Worm (Caenorhabditis elegans): ENCODE results near the gene tag-281.
"Not testable (repeated sequence)": the region's sequence is repeated elsewhere in the genome, so short reads cannot be mapped to it uniquely, and the experiment has no call there.

tag-281 gene

ce11 chrII:12441164-12441563 is 18.4 kb upstream of the tag-281 start, which contains the start of gene Y57A10C.10:
Gene Y57A10C.10, minus strand, starts transcription at chrII:12441264.
- TF ChIP-seq crh-2, alr-1, elt-1 (tag; optimal IDR thresholded peaks at IDR 0.05): not testable (repeated sequence)

- TF ChIP-seq nhr-12 (tag; optimal IDR thresholded peaks at IDR 0.05), result no peak
- TF ChIP-seq elt-1 (tag; optimal IDR thresholded peaks at IDR 0.05), result no peak
- no peak for TF ChIP-seq sma-3 (GFP tag; optimal IDR thresholded peaks at IDR 0.05)
- TF ChIP-seq alr-1 (tag; optimal IDR thresholded peaks at IDR 0.05), result no peak
- TF ChIP-seq nhr-21 (tag; optimal IDR thresholded peaks at IDR 0.05), result no peak
- no peak for TF ChIP-seq ZK546.5 (tag; optimal IDR thresholded peaks at IDR 0.05)
- TF ChIP-seq nhr-77 (tag; optimal IDR thresholded peaks at IDR 0.05), result no peak
- TF ChIP-seq ama-1 (optimal IDR thresholded peaks at IDR 0.05), result no peak
- TF ChIP-seq lin-13 (GFP tag; optimal IDR thresholded peaks at IDR 0.05), result no peak
- no peak for TF ChIP-seq skn-1 (tag; optimal IDR thresholded peaks at IDR 0.05)
Measured at ce11 chrII:12444679-12445376, 14.7 kb upstream of the tag-281 start, which contains the start of the genes W05H5.1 and pitr-6. Gene W05H5.1, minus strand, starts transcription at chrII:12444779. Gene pitr-6, plus strand, starts transcription at chrII:12445326.

ce11 chrII:12448241-12448640 is 11.3 kb upstream of the tag-281 start, which contains the start of gene srh-27:
Gene srh-27, plus strand, starts transcription at chrII:12448541.
- TF ChIP-seq unc-55 (GFP tag; optimal IDR thresholded peaks at IDR 0.05), result no peak
- no peak for TF ChIP-seq lin-39 (tag; optimal IDR thresholded peaks at IDR 0.05)
- no peak for TF ChIP-seq snpc-4 (tag; optimal IDR thresholded peaks at IDR 0.05)
- TF ChIP-seq lsy-2 (tag; optimal IDR thresholded peaks at IDR 0.05), result no peak
- no peak for TF ChIP-seq nhr-129 (tag; optimal IDR thresholded peaks at IDR 0.05)
- no peak for TF ChIP-seq fos-1 (tag; optimal IDR thresholded peaks at IDR 0.05)
- no peak for TF ChIP-seq C34F6.9 (tag; optimal IDR thresholded peaks at IDR 0.05)
- no peak for TF ChIP-seq F13H6.1 (tag; optimal IDR thresholded peaks at IDR 0.05)
- TF ChIP-seq mdl-1 (tag; optimal IDR thresholded peaks at IDR 0.05), result no peak

- TF ChIP-seq gmeb-1 (tag; optimal IDR thresholded peaks at IDR 0.05), result no peak
- TF ChIP-seq crh-2 (tag; optimal IDR thresholded peaks at IDR 0.05), result no peak
- TF ChIP-seq nhr-10 (tag; optimal IDR thresholded peaks at IDR 0.05), result no peak
- TF ChIP-seq nhr-129 (tag; optimal IDR thresholded peaks at IDR 0.05), result no peak
- TF ChIP-seq dmd-4 (tag; optimal IDR thresholded peaks at IDR 0.05), result no peak
- TF ChIP-seq nhr-12 (tag; optimal IDR thresholded peaks at IDR 0.05), result no peak
- TF ChIP-seq sma-3 (GFP tag; optimal IDR thresholded peaks at IDR 0.05), result no peak
Measured at ce11 chrII:12449849-12450248, 9.7 kb upstream of the tag-281 start, which contains the start of gene sre-34. Gene sre-34, plus strand, starts transcription at chrII:12450149.

- TF ChIP-seq lin-13 (GFP tag; optimal IDR thresholded peaks at IDR 0.05), result no peak
- no peak for TF ChIP-seq lin-39 (tag; optimal IDR thresholded peaks at IDR 0.05)
- no peak for TF ChIP-seq nhr-11 (tag; optimal IDR thresholded peaks at IDR 0.05)
- no peak for TF ChIP-seq sma-3 (GFP tag; optimal IDR thresholded peaks at IDR 0.05)
- TF ChIP-seq mab-5 (tag; optimal IDR thresholded peaks at IDR 0.05), result no peak
- no peak for TF ChIP-seq zag-1 (tag; optimal IDR thresholded peaks at IDR 0.05)
- no peak for TF ChIP-seq unc-62 (GFP tag; optimal IDR thresholded peaks at IDR 0.05)
- no peak for TF ChIP-seq dmd-4 (tag; optimal IDR thresholded peaks at IDR 0.05)
- no peak for TF ChIP-seq sem-4 (tag; optimal IDR thresholded peaks at IDR 0.05)
Measured at ce11 chrII:12452754-12453352, 6.7 kb upstream of the tag-281 start, which contains the start of the genes sre-35 and sre-33. Gene sre-35, minus strand, starts transcription at chrII:12452854. Gene sre-33, plus strand, starts transcription at chrII:12453302.

ce11 chrII:12456633-12457032 is 2.9 kb upstream of the tag-281 start, which contains the start of gene sre-32:
Gene sre-32, minus strand, starts transcription at chrII:12456733.
- TF ChIP-seq unc-39 (tag; optimal IDR thresholded peaks at IDR 0.05), result no peak
- TF ChIP-seq dmd-4 (tag; optimal IDR thresholded peaks at IDR 0.05), result no peak
- TF ChIP-seq C34F6.9 (tag; optimal IDR thresholded peaks at IDR 0.05), result no peak
- no peak for TF ChIP-seq alr-1 (tag; optimal IDR thresholded peaks at IDR 0.05)
- TF ChIP-seq unc-62 (GFP tag; optimal IDR thresholded peaks at IDR 0.05), result no peak
